Worm (Caenorhabditis elegans) whole organism, L1 larva: ENCODE measurements around the gene Y60C6A.2.

Experiments used
- fkh-10 ChIP-seq: sonication (generic microtip); optimal IDR thresholded peaks from 2 replicates; lab custom pipeline; 2017; ENCODE audit warnings: missing biosample characterization, missing genetic modification reagents, missing genetic modification characterization
- fos-1 ChIP-seq: fragments of 150-350 bp; optimal IDR thresholded peaks from 2 replicates; lab custom pipeline; 2014; ENCODE audit warnings: missing biosample characterization, missing genetic modification characterization
- lin-14 ChIP-seq: fragments of 200-800 bp; sonication (Bioruptor generic); optimal IDR thresholded peaks from 2 replicates; lab custom pipeline; 2018; ENCODE audit warnings: mild to moderate bottlenecking, missing genetic modification characterization, moderate library complexity, missing compliant biosample characterization
- nhr-20 ChIP-seq: sonication (generic microtip); optimal IDR thresholded peaks from 2 replicates; lab custom pipeline; 2016; ENCODE audit warnings: mild to moderate bottlenecking, missing genetic modification characterization, missing compliant biosample characterization
- nhr-28 ChIP-seq: fragments of 150-350 bp; optimal IDR thresholded peaks from 2 replicates; lab custom pipeline; 2014; ENCODE audit warnings: missing biosample characterization, missing genetic modification characterization
- nhr-90 ChIP-seq: sonication (generic microtip); optimal IDR thresholded peaks from 2 replicates; lab custom pipeline; 2016; ENCODE audit warnings: mild to moderate bottlenecking, missing genetic modification characterization, missing compliant biosample characterization; ENCODE audit not compliant: poor library complexity
- rnt-1 ChIP-seq: sonication (generic microtip); optimal IDR thresholded peaks from 2 replicates; lab custom pipeline; 2016; ENCODE audit warnings: mild to moderate bottlenecking, missing genetic modification characterization, moderate library complexity, missing compliant biosample characterization
- skn-1 ChIP-seq: fragments of 150-350 bp; optimal IDR thresholded peaks from 2 replicates; lab custom pipeline; 2014; ENCODE audit warnings: missing biosample characterization, missing genetic modification characterization
- swsn-7 ChIP-seq: sonication (generic microtip); optimal IDR thresholded peaks from 2 replicates; lab custom pipeline; 2016; ENCODE audit warnings: missing genetic modification characterization, missing compliant biosample characterization
- unc-62 ChIP-seq: fragments of 150-350 bp; optimal IDR thresholded peaks from 2 replicates; lab custom pipeline; 2014; ENCODE audit warnings: missing biosample characterization, missing genetic modification reagents, missing genetic modification characterization
- zag-1 ChIP-seq: fragments of 150-350 bp; optimal IDR thresholded peaks from 2 replicates; lab custom pipeline; 2014; ENCODE audit warnings: missing biosample characterization, missing genetic modification characterization

ce11 chrV:4787166-4787565, 1.9 kb upstream of the Y60C6A.2 start, which contains the start of gene R02F11.9:
- TF ChIP-seq zag-1 (tag; lab: Kevin White, UChicago) (no peak), fos-1 (no peak), swsn-7 (tag; lab: Kevin White, UChicago) (no peak), nhr-90 (tag; lab: Kevin White, UChicago) (no peak), lin-14 (GFP tag; lab: Kevin White, UChicago) (no peak), fkh-10 (GFP tag; lab: Kevin White, UChicago) (no peak), nhr-20 (tag; lab: Kevin White, UChicago) (no peak), nhr-28 (tag; lab: Kevin White, UChicago) (no peak), skn-1 (tag; lab: Kevin White, UChicago) (no peak), unc-62 (GFP tag; lab: Kevin White, UChicago) (no peak), rnt-1 (no peak)
